Worm (Caenorhabditis elegans): Measurements from ENCODE around the gene atx-2.
A peak's percentile ranks its signal among the peaks of the same experiment; 100 is the strongest.

Gene atx-2

DNA sequence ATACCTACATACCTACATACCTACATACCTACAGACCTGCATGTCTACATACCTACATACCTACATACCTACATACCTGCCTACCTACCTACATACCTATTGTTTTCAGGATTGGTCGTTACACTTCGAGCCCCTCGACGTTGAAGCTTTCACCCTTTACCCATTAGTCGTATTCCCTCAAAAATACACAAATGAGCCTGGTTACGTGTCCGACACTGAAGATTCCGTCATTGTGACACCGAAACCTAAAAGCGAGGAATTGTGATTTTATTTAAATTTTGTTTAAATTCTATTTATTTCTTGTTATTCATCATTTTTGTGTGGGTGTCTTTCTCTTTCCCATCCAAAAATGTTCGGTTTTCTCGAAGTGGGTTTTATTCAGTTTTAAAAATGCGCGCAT lies 18.0 kb downstream of the atx-2 start, which contains the start of gene D2045.7:
TSS of gene D2045.7 (plus strand) at position 301 of the 400 bp plus-strand sequence.
- TF ChIP-seq npax-4 (tag; optimal IDR thresholded peaks at IDR 0.05), result no peak
- no peak for TF ChIP-seq madf-2 (tag; optimal IDR thresholded peaks at IDR 0.05)
- TF ChIP-seq T23F11.4 (GFP tag; optimal IDR thresholded peaks at IDR 0.05), result no peak
- TF ChIP-seq ceh-19 (GFP tag; optimal IDR thresholded peaks at IDR 0.05), result no peak
- TF ChIP-seq ceh-48 (tag; optimal IDR thresholded peaks at IDR 0.05), result no peak
- TF ChIP-seq ceh-9 (tag; optimal IDR thresholded peaks at IDR 0.05), result no peak
- TF ChIP-seq C38D4.7 (GFP tag; optimal IDR thresholded peaks at IDR 0.05), result no peak
- no peak for TF ChIP-seq hlh-8 (tag; optimal IDR thresholded peaks at IDR 0.05)
- no peak for TF ChIP-seq ceh-18 (tag; optimal IDR thresholded peaks at IDR 0.05)
- TF ChIP-seq pat-9 (tag; optimal IDR thresholded peaks at IDR 0.05), result no peak
- TF ChIP-seq lim-6 (tag; optimal IDR thresholded peaks at IDR 0.05), result no peak
- TF ChIP-seq hlh-15 (tag; optimal IDR thresholded peaks at IDR 0.05), result no peak
- no peak for TF ChIP-seq pros-1 (tag; optimal IDR thresholded peaks at IDR 0.05)
- TF ChIP-seq ceh-31 (tag; optimal IDR thresholded peaks at IDR 0.05), result no peak
- no peak for TF ChIP-seq ref-2 (tag; optimal IDR thresholded peaks at IDR 0.05)
- TF ChIP-seq pqm-1 (tag; optimal IDR thresholded peaks at IDR 0.05), result no peak
- TF ChIP-seq K02D7.2 (tag; optimal IDR thresholded peaks at IDR 0.05), result no peak
- TF ChIP-seq hlh-13 (GFP tag; optimal IDR thresholded peaks at IDR 0.05), result no peak
- TF ChIP-seq ahr-1 (tag; optimal IDR thresholded peaks at IDR 0.05), result no peak

DNA sequence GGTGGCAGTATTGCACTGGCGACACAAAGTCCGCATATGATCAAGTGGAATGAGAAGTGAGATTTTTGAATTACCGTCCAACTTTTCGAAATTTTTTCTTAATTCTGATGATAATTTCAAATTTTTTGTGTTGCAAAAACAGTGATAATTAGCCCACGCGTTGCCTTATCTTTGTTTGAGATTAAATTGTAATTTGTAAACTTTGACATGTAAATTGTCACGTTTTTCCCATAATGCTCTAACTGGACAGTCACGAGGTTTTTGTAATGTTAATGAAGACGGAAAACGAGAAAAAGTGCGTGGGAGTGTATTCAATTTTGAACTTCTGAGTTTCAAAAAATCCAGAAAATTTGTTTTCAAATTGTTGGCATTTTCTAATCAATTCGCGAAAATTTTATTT lies 20.3 kb downstream of the atx-2 start:
- TF ChIP-seq K02D7.2 (tag; optimal IDR thresholded peaks at IDR 0.05), result no peak
- no peak for TF ChIP-seq T23F11.4 (GFP tag; optimal IDR thresholded peaks at IDR 0.05)
- TF ChIP-seq sox-4 (tag; optimal IDR thresholded peaks at IDR 0.05), result no peak
- TF ChIP-seq tbx-2 (tag; optimal IDR thresholded peaks at IDR 0.05), result no peak
- TF ChIP-seq ceh-2 (tag; optimal IDR thresholded peaks at IDR 0.05), result no peak
- no peak for TF ChIP-seq mec-3 (tag; optimal IDR thresholded peaks at IDR 0.05; ENCODE audit: borderline replicate concordance)
- TF ChIP-seq npax-4 (tag; optimal IDR thresholded peaks at IDR 0.05), result no peak

DNA sequence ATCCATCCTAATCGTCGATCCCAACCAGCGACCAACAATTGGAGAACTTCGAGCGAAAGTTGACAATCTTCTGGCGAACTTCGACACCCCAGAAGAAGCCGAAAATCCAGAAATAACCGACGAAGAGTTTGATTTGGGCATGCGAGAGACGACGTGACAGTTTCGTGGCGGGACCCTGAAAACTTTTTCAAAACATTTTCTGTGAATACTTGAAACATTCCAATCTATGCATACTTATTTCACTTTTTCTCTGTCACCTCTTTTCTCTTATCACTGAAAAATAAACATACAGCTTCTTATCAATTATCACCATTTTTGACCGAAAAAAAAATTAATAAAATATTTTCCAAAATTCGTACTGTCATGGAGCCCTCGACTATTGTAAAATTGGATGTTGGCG lies 20.8 kb downstream of the atx-2 start, which contains the start of gene D2045.8:
TSS of gene D2045.8 (plus strand) at position 301 of the 400 bp plus-strand sequence.
- peak; percentile 8 for TF ChIP-seq elt-2 (tag; optimal IDR thresholded peaks at IDR 0.05)
- TF ChIP-seq ceh-30 (tag; optimal IDR thresholded peaks at IDR 0.05), result no peak

DNA sequence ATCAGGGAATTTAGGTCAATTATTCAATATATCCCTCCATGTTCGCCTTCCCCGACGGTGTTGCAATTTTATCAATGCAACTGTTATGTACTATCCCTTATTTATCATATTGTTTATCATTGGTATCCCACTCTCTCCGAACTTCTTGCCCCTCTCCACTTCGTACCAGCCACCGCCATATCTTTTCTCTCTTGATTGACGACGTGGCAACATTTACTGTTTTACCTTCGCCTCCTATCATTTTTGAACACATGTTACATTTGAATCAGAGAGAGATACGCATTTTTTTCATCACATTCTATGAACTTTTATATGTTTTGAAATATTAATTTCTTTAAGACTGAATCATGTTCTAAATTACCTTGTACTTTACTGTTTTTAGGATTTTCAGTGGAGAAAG lies 25.3 kb downstream of the atx-2 start:
- TF ChIP-seq npax-4 (tag; optimal IDR thresholded peaks at IDR 0.05) (no peak), ceh-45 (GFP tag; IDR thresholded peaks at IDR 0.05) (no peak), nhr-232 (tag; optimal IDR thresholded peaks at IDR 0.05) (no peak), K02D7.2 (tag; optimal IDR thresholded peaks at IDR 0.05) (no peak), ets-4 (tag; optimal IDR thresholded peaks at IDR 0.05) (no peak), ref-2 (tag; optimal IDR thresholded peaks at IDR 0.05) (no peak), fkh-6 (tag; optimal IDR thresholded peaks at IDR 0.05) (no peak), elt-2 (tag; optimal IDR thresholded peaks at IDR 0.05) (no peak), Y22D7AL.16 (tag; optimal IDR thresholded peaks at IDR 0.05) (no peak), syd-9 (tag; optimal IDR thresholded peaks at IDR 0.05) (no peak)

DNA sequence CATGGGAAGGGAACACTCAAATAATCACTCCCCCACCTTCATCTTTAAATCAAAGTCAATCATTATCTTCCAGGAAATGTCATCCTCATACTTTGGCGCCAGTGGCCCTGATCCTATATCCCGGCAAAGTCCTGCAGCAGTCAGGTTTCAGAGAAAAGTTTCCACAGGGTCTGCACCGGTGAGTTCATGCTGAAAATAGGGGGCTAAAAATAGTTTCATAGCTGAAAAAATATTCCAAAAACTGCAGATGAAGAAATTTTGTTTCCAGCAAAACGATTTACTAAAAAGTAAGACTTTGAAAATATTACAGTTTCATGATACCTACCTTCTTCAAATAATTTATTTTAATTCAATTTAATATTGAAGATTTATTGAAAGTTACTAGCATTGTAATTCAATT lies 26.9 kb downstream of the atx-2 start, which contains the start of gene ptr-25:
TSS of gene ptr-25 (plus strand) at position 73 of the 400 bp plus-strand sequence.
- TF ChIP-seq unc-42 (tag; optimal IDR thresholded peaks at IDR 0.05) (no peak), pqm-1 (tag; optimal IDR thresholded peaks at IDR 0.05) (no peak), fax-1 (tag; optimal IDR thresholded peaks at IDR 0.05) (no peak), F13H6.1 (tag; optimal IDR thresholded peaks at IDR 0.05) (no peak), elt-2 (tag; optimal IDR thresholded peaks at IDR 0.05) (no peak), ceh-18 (tag; optimal IDR thresholded peaks at IDR 0.05) (no peak), unc-86 (tag; optimal IDR thresholded peaks at IDR 0.05) (no peak), ref-2 (tag; optimal IDR thresholded peaks at IDR 0.05) (no peak), ceh-31 (tag; optimal IDR thresholded peaks at IDR 0.05) (no peak), C38D4.7 (GFP tag; optimal IDR thresholded peaks at IDR 0.05) (no peak), mec-3 (tag; optimal IDR thresholded peaks at IDR 0.05; ENCODE audit: borderline replicate concordance) (no peak), pros-1 (tag; optimal IDR thresholded peaks at IDR 0.05) (no peak), gmeb-2 (tag; optimal IDR thresholded peaks at IDR 0.05) (no peak), dve-1 (tag; optimal IDR thresholded peaks at IDR 0.05) (no peak), unc-55 (GFP tag; optimal IDR thresholded peaks at IDR 0.05) (no peak), ceh-45 (GFP tag; IDR thresholded peaks at IDR 0.05) (no peak), ets-4 (tag; optimal IDR thresholded peaks at IDR 0.05) (no peak), K09A11.1 (tag; optimal IDR thresholded peaks at IDR 0.05; ENCODE audit: insufficient read depth) (no peak)

Measured in whole organism, late embryonic.